Fruit fly (Drosophila melanogaster) Kc167 (cell line): Measurements from ENCODE around the gene CG1835.

Experiments used
- Myc ChIP-seq: fragments of >200 bp; optimal IDR thresholded peaks from 2 replicates; lab custom pipeline; 2017; ENCODE audit warnings: missing external identifiers
- Sin3A ChIP-seq: fragments of >200 bp; optimal IDR thresholded peaks from 2 replicates; lab custom pipeline; 2018; ENCODE audit warnings: missing external identifiers
- insv ChIP-seq: fragments of >200 bp; optimal IDR thresholded peaks from 3 replicates; lab custom pipeline; 2018; ENCODE audit warnings: missing external identifiers
- psq ChIP-seq: fragments of >200 bp; optimal IDR thresholded peaks from 2 replicates; lab custom pipeline; 2017; ENCODE audit warnings: missing external identifiers
- ttk ChIP-seq: sonication (Bioruptor generic); optimal IDR thresholded peaks from 2 replicates; lab custom pipeline; 2017; ENCODE audit warnings: missing external identifiers

- TF ChIP-seq psq = no peak
- TF ChIP-seq Myc (lab: Kevin White, UChicago) = no peak
- no peak for TF ChIP-seq insv (lab: Kevin White, UChicago)
- TF ChIP-seq Sin3A (lab: Kevin White, UChicago) = no peak
- TF ChIP-seq ttk (lab: Kevin White, UChicago) = no peak
Measured at dm6 chrX:20709682-20710081, 48.0 kb downstream of the CG1835 start.
